Worm (Caenorhabditis elegans) whole organism, young adult: ENCODE measurements around the gene srh-246.

Experiments
- F52B5.7 ChIP-seq: sonication (generic microtip); optimal IDR thresholded peaks from 2 replicates; lab custom pipeline; 2016; ENCODE audit warnings: mild to moderate bottlenecking, missing genetic modification characterization, missing compliant biosample characterization
- Y56A3A.18 ChIP-seq: fragments of 200-800 bp; sonication (Bioruptor generic); IDR thresholded peaks from 2 replicates; pipeline ENCODE4 v1.3.6; 2022; ENCODE audit warnings: missing genetic modification reagents, missing genetic modification characterization, missing compliant biosample characterization
- Y79H2A.3 ChIP-seq: fragments of 200-800 bp; sonication (Bioruptor generic); conservative IDR thresholded peaks from 2 replicates; pipeline ENCODE4 v1.3.6; 2022; ENCODE audit warnings: missing genetic modification reagents, missing genetic modification characterization, missing compliant biosample characterization
- ceh-27 ChIP-seq: fragments of 200-800 bp; sonication (Bioruptor generic); optimal IDR thresholded peaks from 2 replicates; lab custom pipeline; 2018; ENCODE audit warnings: mild to moderate bottlenecking, missing genetic modification characterization, moderate library complexity, missing compliant biosample characterization
- ceh-58 ChIP-seq: fragments of 200-800 bp; sonication (Bioruptor generic); IDR thresholded peaks from 2 replicates; pipeline ENCODE4 v1.3.6; 2022; ENCODE audit warnings: missing genetic modification characterization, missing compliant biosample characterization
- gei-17 ChIP-seq: fragments of 200-800 bp; sonication (Bioruptor generic); optimal IDR thresholded peaks from 2 replicates; lab custom pipeline; 2018; ENCODE audit warnings: mild to moderate bottlenecking, missing genetic modification characterization, missing compliant biosample characterization
- lin-54 ChIP-seq: fragments of 200-800 bp; sonication (Bioruptor generic); optimal IDR thresholded peaks from 2 replicates; lab custom pipeline; 2018; ENCODE audit warnings: mild to moderate bottlenecking, missing genetic modification characterization, missing compliant biosample characterization
- madf-6 ChIP-seq: fragments of 200-800 bp; sonication (Bioruptor generic); IDR thresholded peaks from 2 replicates; pipeline ENCODE4 v1.3.6; 2022; ENCODE audit warnings: missing genetic modification reagents, missing genetic modification characterization, missing compliant biosample characterization
- mel-28 ChIP-seq: sonication (generic microtip); optimal IDR thresholded peaks from 2 replicates; lab custom pipeline; 2016; ENCODE audit warnings: borderline replicate concordance, mild to moderate bottlenecking, missing genetic modification characterization, missing compliant biosample characterization
- nhr-80 ChIP-seq: sonication (generic microtip); optimal IDR thresholded peaks from 2 replicates; lab custom pipeline; 2016; ENCODE audit warnings: missing genetic modification characterization, missing compliant biosample characterization
- somi-1 ChIP-seq: fragments of 200-800 bp; sonication (Bioruptor generic); optimal IDR thresholded peaks from 2 replicates; lab custom pipeline; 2018; ENCODE audit warnings: mild to moderate bottlenecking, missing genetic modification characterization, missing compliant biosample characterization

DNA sequence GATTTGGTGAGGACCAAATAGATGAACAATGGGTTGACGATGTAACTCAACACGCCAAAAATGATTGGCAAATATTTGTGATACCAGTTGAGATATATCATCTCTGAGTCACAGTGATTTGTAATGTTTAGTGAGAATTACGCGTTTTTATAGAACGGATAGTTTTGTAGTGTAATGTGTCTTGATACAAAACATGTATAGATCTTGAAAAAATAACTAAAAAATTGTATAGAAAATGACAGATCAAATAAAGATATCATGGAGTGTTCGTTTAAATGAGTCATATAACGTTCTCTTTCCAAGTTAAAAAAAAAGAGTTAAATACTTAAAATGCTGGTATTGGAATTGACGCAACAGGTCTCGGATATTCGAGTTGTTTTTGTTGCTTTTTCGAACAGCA lies 3.2 kb downstream of the srh-246 start, which contains the start of gene srj-6:
- TF ChIP-seq gei-17 (GFP tag; lab: Kevin White, UChicago) (no peak), F52B5.7 (no peak), somi-1 (no peak), madf-6 (no peak), mel-28 (no peak), ceh-58 (no peak), nhr-80 (tag; lab: Kevin White, UChicago) (no peak), Y79H2A.3 (GFP tag; lab: Robert Waterston, UW) (no peak), ceh-27 (GFP tag; lab: Kevin White, UChicago) (no peak), Y56A3A.18 (GFP tag; lab: Robert Waterston, UW) (no peak), lin-54 (GFP tag; lab: Kevin White, UChicago) (no peak)
